Worm (Caenorhabditis elegans) whole organism, midembryonic: ENCODE data around the gene ZK863.8.

Source experiments
- cog-1 ChIP-seq: sonication (generic microtip); optimal IDR thresholded peaks from 2 replicates; lab custom pipeline; 2016; ENCODE audit warnings: missing genetic modification characterization, missing compliant biosample characterization
- flt-1 ChIP-seq: fragments of 200-800 bp; sonication (Bioruptor generic); IDR thresholded peaks from 2 replicates; pipeline ENCODE4 v1.3.6; 2022; ENCODE audit warnings: missing genetic modification characterization, missing compliant biosample characterization
- klf-2 ChIP-seq: fragments of 200-800 bp; sonication (Bioruptor generic); conservative IDR thresholded peaks from 2 replicates; pipeline ENCODE4 v1.3.6; 2022; ENCODE audit warnings: missing genetic modification reagents, missing genetic modification characterization, missing compliant biosample characterization
- med-1 ChIP-seq: sonication (generic microtip); optimal IDR thresholded peaks from 2 replicates; lab custom pipeline; 2017; ENCODE audit warnings: missing genetic modification characterization, mild to moderate bottlenecking, missing compliant biosample characterization, antibody characterized with exemption, missing genetic modification reagents; ENCODE audit not compliant: insufficient read depth
- ref-1 ChIP-seq: fragments of 200-800 bp; sonication (Bioruptor generic); conservative IDR thresholded peaks from 2 replicates; pipeline ENCODE4 v1.3.6; 2022; ENCODE audit warnings: missing genetic modification reagents, missing genetic modification characterization, missing compliant biosample characterization
- tab-1 ChIP-seq: fragments of 200-800 bp; sonication (Bioruptor generic); IDR thresholded peaks from 2 replicates; pipeline ENCODE4 v1.3.6; 2022; ENCODE audit warnings: missing genetic modification characterization, missing compliant biosample characterization

DNA sequence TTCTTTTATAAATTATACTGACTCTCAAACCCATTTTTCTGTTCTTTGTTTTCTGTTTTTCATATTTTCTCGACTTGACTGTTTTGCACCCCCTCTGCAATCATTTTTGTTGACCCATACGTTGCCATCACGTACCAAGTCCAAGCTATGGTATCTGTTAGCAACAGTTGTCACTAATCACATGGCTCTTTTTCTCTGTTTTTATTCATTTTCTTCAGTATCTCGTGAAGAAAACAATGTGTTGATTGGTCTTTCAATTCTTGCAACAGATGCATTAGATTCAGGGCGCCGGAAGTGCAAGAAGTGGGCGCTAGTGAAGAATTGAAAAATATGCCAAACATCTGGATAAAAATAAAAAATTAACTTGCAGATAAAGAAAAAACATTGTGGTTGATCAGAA, 48.2 kb upstream of the ZK863.8 start:
- TF ChIP-seq tab-1 (GFP tag; lab: Robert Waterston, UW) (no peak), cog-1 (tag; lab: Kevin White, UChicago) (no peak), ref-1 (no peak), flt-1 (GFP tag; lab: Robert Waterston, UW) (no peak), med-1 (no peak), klf-2 (GFP tag; lab: Robert Waterston, UW) (no peak)
